Worm (Caenorhabditis elegans) whole organism, L4 larva: ENCODE results near the gene C16A11.5.

ENCODE experiments used
- D1046.2 ChIP-seq: fragments of 200-800 bp; sonication (Bioruptor generic); IDR thresholded peaks from 2 replicates; pipeline ENCODE4 v1.3.6; 2022; ENCODE audit warnings: missing genetic modification characterization, missing compliant biosample characterization
- F26F4.8 ChIP-seq: fragments of 200-800 bp; sonication (Bioruptor generic); conservative IDR thresholded peaks from 2 replicates; pipeline ENCODE4 v1.3.6; 2022; ENCODE audit warnings: missing genetic modification characterization, missing compliant biosample characterization
- F44E2.7 ChIP-seq: fragments of 200-800 bp; sonication (Bioruptor generic); IDR thresholded peaks from 2 replicates; pipeline ENCODE4 v2.1.2; 2022; ENCODE audit warnings: missing genetic modification characterization, missing compliant biosample characterization
- F49E8.2 ChIP-seq: sonication (generic microtip); optimal IDR thresholded peaks from 2 replicates; lab custom pipeline; 2016; ENCODE audit warnings: missing compliant biosample characterization, mild to moderate bottlenecking, missing genetic modification characterization, borderline replicate concordance
- T26A8.4 ChIP-seq: fragments of 200-800 bp; sonication (Bioruptor generic); IDR thresholded peaks from 2 replicates; pipeline ENCODE4 v1.3.6; 2022; ENCODE audit warnings: missing genetic modification characterization, missing compliant biosample characterization
- Y105C5A.15 ChIP-seq: fragments of 200-800 bp; sonication (Bioruptor generic); IDR thresholded peaks from 2 replicates; pipeline ENCODE4 v1.3.6; 2022; ENCODE audit warnings: missing genetic modification characterization, missing compliant biosample characterization
- Y5F2A.4 ChIP-seq: fragments of 200-800 bp; sonication (Bioruptor generic); optimal IDR thresholded peaks from 2 replicates; lab custom pipeline; 2018; ENCODE audit warnings: mild to moderate bottlenecking, missing genetic modification characterization, missing compliant biosample characterization
- Y75B8A.6 ChIP-seq: fragments of 200-800 bp; sonication (Bioruptor generic); IDR thresholded peaks from 2 replicates; pipeline ENCODE4 v1.3.6; 2022; ENCODE audit warnings: missing genetic modification reagents, missing genetic modification characterization, missing compliant biosample characterization
- aha-1 ChIP-seq: fragments of 150-350 bp; peaks from one replicate; lab custom pipeline; 2014; ENCODE audit warnings: missing biosample characterization, missing genetic modification characterization
- attf-4 ChIP-seq: sonication (generic microtip); optimal IDR thresholded peaks from 3 replicates; lab custom pipeline; 2017; ENCODE audit warnings: missing biosample characterization, missing genetic modification characterization
- ceh-20 ChIP-seq: fragments of 200-800 bp; sonication (Bioruptor generic); IDR thresholded peaks from 2 replicates; pipeline ENCODE4 v1.3.6; 2022; ENCODE audit warnings: missing genetic modification reagents, missing genetic modification characterization, missing compliant biosample characterization
- ceh-32 ChIP-seq: sonication (generic microtip); optimal IDR thresholded peaks from 2 replicates; lab custom pipeline; 2016; ENCODE audit warnings: mild to moderate bottlenecking, missing genetic modification characterization, missing compliant biosample characterization; ENCODE audit not compliant: poor library complexity
- ceh-62 ChIP-seq: sonication (generic microtip); optimal IDR thresholded peaks from 2 replicates; lab custom pipeline; 2017; ENCODE audit warnings: missing biosample characterization, missing genetic modification characterization
- cey-2 ChIP-seq: sonication (generic microtip); optimal IDR thresholded peaks from 3 replicates; lab custom pipeline; 2017; ENCODE audit warnings: missing genetic modification characterization, mild to moderate bottlenecking, missing compliant biosample characterization, antibody characterized with exemption, borderline replicate concordance; ENCODE audit not compliant: insufficient read depth
- daf-16 ChIP-seq, 3 experiments: sonication (generic microtip); optimal IDR thresholded peaks; 2 replicates each; lab custom pipeline; 2016 to 2017; ENCODE audit warnings: missing genetic modification characterization in 3 of 3, missing genetic modification reagents in 3 of 3, mild to moderate bottlenecking in 2 of 3, missing compliant biosample characterization in 2 of 3, missing biosample characterization in 1 of 3, moderate library complexity in 1 of 3
- daf-8 ChIP-seq: fragments of 200-800 bp; sonication (Bioruptor generic); IDR thresholded peaks from 2 replicates; pipeline ENCODE4 v1.3.6; 2022; ENCODE audit warnings: missing genetic modification characterization, missing compliant biosample characterization
- dmd-6 ChIP-seq: fragments of 200-800 bp; sonication (Bioruptor generic); IDR thresholded peaks from 2 replicates; pipeline ENCODE4 v1.3.6; 2022; ENCODE audit warnings: missing genetic modification reagents, missing genetic modification characterization, missing compliant biosample characterization
- dmd-9 ChIP-seq: fragments of 200-800 bp; sonication (Bioruptor generic); IDR thresholded peaks from 2 replicates; pipeline ENCODE4 v1.3.6; 2022; ENCODE audit warnings: missing genetic modification reagents, missing genetic modification characterization, missing compliant biosample characterization
- dve-1 ChIP-seq: sonication (generic microtip); optimal IDR thresholded peaks from 2 replicates; lab custom pipeline; 2017; ENCODE audit warnings: antibody characterized with exemption, mild to moderate bottlenecking, missing genetic modification characterization, missing compliant biosample characterization; ENCODE audit not compliant: insufficient read depth
- egl-27 ChIP-seq: sonication (generic microtip); optimal IDR thresholded peaks from 3 replicates; lab custom pipeline; 2017; ENCODE audit warnings: missing biosample characterization, missing genetic modification reagents, missing genetic modification characterization
- egl-43 ChIP-seq: fragments of 200-800 bp; sonication (Bioruptor generic); IDR thresholded peaks from 2 replicates; pipeline ENCODE4 v1.3.6; 2022; ENCODE audit warnings: missing genetic modification reagents, missing genetic modification characterization, missing compliant biosample characterization
- hlh-11 ChIP-seq: fragments of 200-800 bp; sonication (Bioruptor generic); optimal IDR thresholded peaks from 2 replicates; lab custom pipeline; 2018; ENCODE audit warnings: mild to moderate bottlenecking, missing genetic modification characterization, missing compliant biosample characterization
- hlh-30 ChIP-seq: sonication (generic microtip); optimal IDR thresholded peaks from 2 replicates; lab custom pipeline; 2017; ENCODE audit warnings: antibody characterized with exemption, mild to moderate bottlenecking, missing genetic modification characterization, missing compliant biosample characterization; ENCODE audit not compliant: insufficient read depth
- lim-7 ChIP-seq: fragments of 200-800 bp; sonication (Bioruptor generic); IDR thresholded peaks from 2 replicates; pipeline ENCODE4 v1.3.6; 2022; ENCODE audit warnings: missing genetic modification characterization, missing compliant biosample characterization
- lin-29 ChIP-seq: fragments of 200-800 bp; sonication (Bioruptor generic); IDR thresholded peaks from 2 replicates; pipeline ENCODE4 v1.3.6; 2022; ENCODE audit warnings: missing genetic modification reagents, missing genetic modification characterization, missing compliant biosample characterization
- lin-39 ChIP-seq: fragments of 150-350 bp; optimal IDR thresholded peaks from 2 replicates; lab custom pipeline; 2014; ENCODE audit warnings: missing biosample characterization, missing genetic modification reagents, missing genetic modification characterization
- lir-3 ChIP-seq: sonication (generic microtip); optimal IDR thresholded peaks from 2 replicates; lab custom pipeline; 2016; ENCODE audit warnings: mild to moderate bottlenecking, missing genetic modification characterization, missing compliant biosample characterization
- lsy-2 ChIP-seq, 2 experiments: fragments of 150-350 bp in 1 of 2; sonication (generic microtip) in 1 of 2; optimal IDR thresholded peaks; 2 replicates each; lab custom pipeline; 2014 to 2017; ENCODE audit warnings: missing biosample characterization in 2 of 2, missing genetic modification characterization in 2 of 2
- nhr-111 ChIP-seq: fragments of 200-800 bp; sonication (Bioruptor generic); optimal IDR thresholded peaks from 2 replicates; lab custom pipeline; 2018; ENCODE audit warnings: mild to moderate bottlenecking, missing genetic modification characterization, missing compliant biosample characterization
- nhr-42 ChIP-seq: fragments of 200-800 bp; sonication (Bioruptor generic); IDR thresholded peaks from 2 replicates; pipeline ENCODE4 v1.3.6; 2022; ENCODE audit warnings: missing genetic modification characterization, missing compliant biosample characterization
- php-3 ChIP-seq: fragments of 200-800 bp; sonication (Bioruptor generic); IDR thresholded peaks from 2 replicates; pipeline ENCODE4 v1.3.6; 2022; ENCODE audit warnings: missing genetic modification reagents, missing genetic modification characterization, missing compliant biosample characterization
- pqm-1 ChIP-seq: sonication (generic microtip); optimal IDR thresholded peaks from 2 replicates; lab custom pipeline; 2017; ENCODE audit warnings: missing biosample characterization, missing genetic modification characterization
- rbr-2 ChIP-seq: sonication (generic microtip); optimal IDR thresholded peaks from 2 replicates; lab custom pipeline; 2016; ENCODE audit warnings: missing genotype, missing genetic modification characterization, missing compliant biosample characterization
- sdz-12 ChIP-seq: fragments of 200-800 bp; sonication (Bioruptor generic); optimal IDR thresholded peaks from 2 replicates; lab custom pipeline; 2018; ENCODE audit warnings: mild to moderate bottlenecking, missing genetic modification characterization, missing compliant biosample characterization
- spr-3 ChIP-seq: fragments of 200-800 bp; sonication (Bioruptor generic); optimal IDR thresholded peaks from 2 replicates; lab custom pipeline; 2018; ENCODE audit warnings: mild to moderate bottlenecking, missing genetic modification characterization, missing compliant biosample characterization
- tag-97 ChIP-seq: fragments of 200-800 bp; sonication (Bioruptor generic); IDR thresholded peaks from 2 replicates; pipeline ENCODE4 v1.3.6; 2022; ENCODE audit warnings: missing genetic modification characterization, missing compliant biosample characterization
- tra-1 ChIP-seq: fragments of 200-800 bp; sonication (Bioruptor generic); IDR thresholded peaks from 2 replicates; pipeline ENCODE4 v1.3.6; 2022; ENCODE audit warnings: missing genetic modification reagents, missing genetic modification characterization, missing compliant biosample characterization
- zip-2 ChIP-seq: fragments of 150-350 bp; optimal IDR thresholded peaks from 2 replicates; lab custom pipeline; 2014; ENCODE audit warnings: missing biosample characterization, missing genetic modification characterization
- ztf-7 ChIP-seq: fragments of 150-350 bp; optimal IDR thresholded peaks from 2 replicates; lab custom pipeline; 2014; ENCODE audit warnings: missing biosample characterization, missing genetic modification characterization

C16A11.5 gene

ce11 chrII:4203729-4204184 lies 19.3 kb upstream of the C16A11.5 start, which contains the start of gene mth-1:
mth-1 (minus strand) TSS chrII:4203779.
- no peak for TF ChIP-seq ceh-20 (GFP tag; lab: Robert Waterston, UW)
- TF ChIP-seq pqm-1 (tag; lab: Kevin White, UChicago), result peak; percentile 68
- no peak for TF ChIP-seq attf-4 (tag; lab: Kevin White, UChicago)
- TF ChIP-seq T26A8.4, result no peak
- TF ChIP-seq F44E2.7 (GFP tag; lab: Robert Waterston, UW), result no peak
- TF ChIP-seq hlh-11 (tag; lab: Kevin White, UChicago), result peak; percentile 12
- TF ChIP-seq F49E8.2 (tag; lab: Kevin White, UChicago), result no peak
- TF ChIP-seq zip-2 (tag; lab: Kevin White, UChicago), result no peak
- TF ChIP-seq nhr-111, result no peak
- no peak for TF ChIP-seq daf-8 (GFP tag; lab: Robert Waterston, UW)
- TF ChIP-seq spr-3 (GFP tag; lab: Kevin White, UChicago), result no peak
- TF ChIP-seq egl-43 (GFP tag; lab: Robert Waterston, UW), result no peak
- TF ChIP-seq ceh-32 (tag; lab: Kevin White, UChicago), result no peak
- TF ChIP-seq D1046.2 (GFP tag; lab: Robert Waterston, UW), result no peak
- TF ChIP-seq aha-1 (tag; lab: Kevin White, UChicago), result no peak
- TF ChIP-seq dmd-6 (GFP tag; lab: Robert Waterston, UW), result peak; percentile 29; the same call in 1 of the 2 replicates
- TF ChIP-seq tag-97, result no peak
- no peak for TF ChIP-seq cey-2 (tag; lab: Kevin White, UChicago)
- TF ChIP-seq Y75B8A.6 (GFP tag; lab: Robert Waterston, UW), result no peak
- TF ChIP-seq lsy-2 (tag; optimal IDR thresholded peaks at IDR 0.05; lab: Kevin White, UChicago), result no peak
- TF ChIP-seq daf-16 (GFP tag; optimal IDR thresholded peaks at IDR 0.05; lab: Kevin White, UChicago), result no peak
- TF ChIP-seq daf-16 (tag; optimal IDR thresholded peaks at IDR 0.05; lab: Kevin White, UChicago), result peak; percentile 42
- TF ChIP-seq lin-39 (tag; lab: Kevin White, UChicago), result no peak
- no peak for TF ChIP-seq lir-3 (tag; lab: Kevin White, UChicago)

- no peak for TF ChIP-seq nhr-42
- TF ChIP-seq lir-3 (tag; lab: Kevin White, UChicago), result no peak
- no peak for TF ChIP-seq lim-7 (GFP tag; lab: Robert Waterston, UW)
- TF ChIP-seq, all 104 proteins: peak for 0
Observed at ce11 chrII:4209071-4209747, 13.9 kb upstream of the C16A11.5 start, which contains the start of gene F31D5.6. F31D5.6 (plus strand) TSS chrII:4209697.

- TF ChIP-seq sdz-12 (GFP tag; lab: Kevin White, UChicago) (no peak), dmd-9 (GFP tag; lab: Robert Waterston, UW) (no peak), hlh-30 (tag; lab: Kevin White, UChicago) (no peak), rbr-2 (no peak), lim-7 (GFP tag; lab: Robert Waterston, UW) (no peak), ceh-62 (tag; lab: Kevin White, UChicago) (no peak), Y105C5A.15 (GFP tag; lab: Robert Waterston, UW) (no peak), php-3 (no peak), Y5F2A.4 (GFP tag; lab: Kevin White, UChicago) (no peak), dve-1 (tag; lab: Kevin White, UChicago) (no peak), dmd-6 (GFP tag; lab: Robert Waterston, UW) (no peak), ztf-7 (tag; lab: Kevin White, UChicago) (no peak), egl-27 (no peak), F26F4.8 (GFP tag; lab: Robert Waterston, UW) (no peak), tra-1 (GFP tag; lab: Robert Waterston, UW) (no peak), lin-29 (GFP tag; lab: Robert Waterston, UW) (no peak)
Observed at ce11 chrII:4211113-4211512, 12.0 kb upstream of the C16A11.5 start, which contains the start of gene F31D5.7. F31D5.7 (plus strand) TSS chrII:4211413.
